Fruit fly (Drosophila melanogaster) whole organism, pupa: ENCODE data around the gene CG14957.

Source experiments
- CG10348 ChIP-seq: fragments of 200-800 bp; sonication (Bioruptor generic); IDR thresholded peaks from 2 replicates; pipeline ENCODE4 v1.3.6; 2022; ENCODE audit warnings: missing biosample characterization, missing genetic modification characterization
- CG13204 ChIP-seq: fragments of 200-800 bp; sonication (Bioruptor generic); optimal IDR thresholded peaks from 2 replicates; lab custom pipeline; 2018; ENCODE audit warnings: missing biosample characterization, mild to moderate bottlenecking, missing genetic modification characterization, moderate library complexity
- CG14655 ChIP-seq: fragments of 200-800 bp; sonication (Bioruptor generic); optimal IDR thresholded peaks from 3 replicates; lab custom pipeline; 2017; ENCODE audit warnings: mild to moderate bottlenecking, missing biosample characterization, missing genetic modification reagents, missing genetic modification characterization
- CG15710 ChIP-seq: fragments of 200-800 bp; sonication (Bioruptor generic); optimal IDR thresholded peaks from 2 replicates; lab custom pipeline; 2018; ENCODE audit warnings: missing biosample characterization, mild to moderate bottlenecking, missing genetic modification characterization, moderate library complexity
- CG17806 ChIP-seq: fragments of 200-800 bp; sonication (Bioruptor generic); optimal IDR thresholded peaks from 2 replicates; lab custom pipeline; 2018; ENCODE audit warnings: missing biosample characterization, mild to moderate bottlenecking, missing genetic modification characterization, moderate library complexity
- CG32121 ChIP-seq: fragments of 200-800 bp; sonication (Bioruptor generic); IDR thresholded peaks from 2 replicates; pipeline ENCODE4 v1.3.6; 2022; ENCODE audit warnings: missing biosample characterization, missing genetic modification characterization
- CG34367 ChIP-seq: fragments of 200-800 bp; sonication (Bioruptor generic); optimal IDR thresholded peaks from 2 replicates; lab custom pipeline; 2018; ENCODE audit warnings: missing biosample characterization, mild to moderate bottlenecking, missing genetic modification characterization
- CG9948 ChIP-seq: fragments of 200-800 bp; sonication (Bioruptor generic); optimal IDR thresholded peaks from 2 replicates; lab custom pipeline; 2018; ENCODE audit warnings: missing biosample characterization, mild to moderate bottlenecking, missing genetic modification characterization, moderate library complexity
- D1 ChIP-seq: fragments of 200-800 bp; sonication (Bioruptor generic); optimal IDR thresholded peaks from 2 replicates; lab custom pipeline; 2018; ENCODE audit warnings: missing biosample characterization, mild to moderate bottlenecking, missing genetic modification characterization, moderate library complexity
- EcR ChIP-seq: fragments of 200-800 bp; sonication (Bioruptor generic); optimal IDR thresholded peaks from 3 replicates; lab custom pipeline; 2019; ENCODE audit warnings: missing biosample characterization, missing genetic modification characterization, mild to moderate bottlenecking, moderate library complexity, missing genetic modification reagents
- Pif1A ChIP-seq: fragments of 200-800 bp; sonication (Bioruptor generic); optimal IDR thresholded peaks from 3 replicates; lab custom pipeline; 2016; ENCODE audit warnings: missing biosample characterization, missing genetic modification characterization
- fd96Ca ChIP-seq: fragments of 200-800 bp; sonication (Bioruptor generic); IDR thresholded peaks from 3 replicates; pipeline ENCODE4 v1.3.6; 2022; ENCODE audit warnings: missing biosample characterization, missing genetic modification characterization
- rn ChIP-seq: fragments of 200-800 bp; sonication (Bioruptor generic); IDR thresholded peaks from 2 replicates; pipeline ENCODE4 v1.3.6; 2022; ENCODE audit warnings: missing biosample characterization, missing genetic modification characterization

- TF ChIP-seq EcR (GFP tag; lab: Kevin White, UChicago) (no peak), fd96Ca (no peak), CG10348 (GFP tag; lab: Robert Waterston, UW) (no peak), CG15710 (tag; lab: Kevin White, UChicago) (no peak), rn (no peak), CG13204 (GFP tag; lab: Kevin White, UChicago) (no peak), CG34367 (tag; lab: Kevin White, UChicago) (no peak), CG17806 (no peak), Pif1A (no peak), CG14655 (GFP tag; lab: Kevin White, UChicago) (no peak), D1 (tag; lab: Kevin White, UChicago) (no peak), CG32121 (GFP tag; lab: Robert Waterston, UW) (no peak), CG9948 (no peak)
Observed at dm6 chr3L:3161968-3162367, 25.4 kb upstream of the CG14957 start, which contains the start of gene rasp.
